Worm (Caenorhabditis elegans) whole organism, L4/young adult: ENCODE results near the gene smvt-1.

ENCODE experiments used
- W03F9.2 ChIP-seq: fragments of 150-350 bp; optimal IDR thresholded peaks from 2 replicates; lab custom pipeline; 2014; ENCODE audit warnings: missing biosample characterization, missing genetic modification characterization
- him-1 ChIP-seq: sonication (generic microtip); optimal IDR thresholded peaks from 2 replicates; lab custom pipeline; 2016; ENCODE audit warnings: missing genotype, missing genetic modification reagents, missing genetic modification characterization, missing compliant biosample characterization

DNA sequence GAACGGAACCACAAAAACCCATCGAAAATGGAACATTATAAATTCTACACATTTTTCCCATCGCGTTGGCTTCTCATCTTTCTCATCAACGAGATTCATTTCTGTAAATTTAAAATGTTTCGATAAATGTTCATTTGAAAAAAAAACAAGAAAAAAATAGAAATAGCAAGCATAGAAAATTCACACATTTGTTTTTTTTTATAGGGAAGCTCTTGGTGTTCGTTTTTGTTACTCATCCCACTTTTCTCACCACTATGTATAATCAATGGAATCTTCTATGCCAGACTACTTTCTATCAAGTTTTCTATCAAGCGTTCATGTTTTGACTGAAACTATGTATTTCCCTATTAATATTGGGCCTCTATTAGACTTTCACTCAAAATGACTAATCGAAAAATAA, 15.3 kb upstream of the smvt-1 start, which contains the start of gene dhcr-24:
- TF ChIP-seq W03F9.2 (tag; lab: Kevin White, UChicago) (no peak), him-1 (no peak)
